Worm (Caenorhabditis elegans) whole organism, midembryonic: Measurements from ENCODE around the gene T13G4.4.

Experiments used
- cog-1 ChIP-seq: sonication (generic microtip); optimal IDR thresholded peaks from 2 replicates; lab custom pipeline; 2016; ENCODE audit warnings: missing genetic modification characterization, missing compliant biosample characterization
- flt-1 ChIP-seq: fragments of 200-800 bp; sonication (Bioruptor generic); IDR thresholded peaks from 2 replicates; pipeline ENCODE4 v1.3.6; 2022; ENCODE audit warnings: missing genetic modification characterization, missing compliant biosample characterization
- ref-1 ChIP-seq: fragments of 200-800 bp; sonication (Bioruptor generic); conservative IDR thresholded peaks from 2 replicates; pipeline ENCODE4 v1.3.6; 2022; ENCODE audit warnings: missing genetic modification reagents, missing genetic modification characterization, missing compliant biosample characterization
- ztf-29 ChIP-seq: fragments of 200-800 bp; sonication (Bioruptor generic); IDR thresholded peaks from 2 replicates; pipeline ENCODE4 v1.3.6; 2022; ENCODE audit warnings: missing genetic modification reagents, missing genetic modification characterization, missing compliant biosample characterization

DNA sequence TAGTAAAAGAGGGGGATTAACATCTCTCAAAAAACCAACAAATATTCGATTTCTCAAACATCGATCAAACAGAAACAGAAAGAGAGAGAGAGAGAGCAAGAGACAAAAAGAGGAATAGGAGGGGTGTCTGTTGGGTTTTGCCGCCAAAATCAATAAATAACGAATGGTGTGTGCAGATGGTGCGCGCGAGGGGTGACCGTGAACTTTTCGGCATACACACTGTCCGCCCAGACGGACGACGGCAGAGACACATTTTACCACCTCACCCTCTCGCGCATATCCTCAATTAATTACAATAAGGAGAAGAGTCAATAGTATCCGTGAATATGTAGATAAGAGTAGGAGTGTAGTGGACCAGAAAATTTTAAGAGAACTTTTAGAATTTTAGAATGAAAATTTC lies 30.9 kb upstream of the T13G4.4 start:
- TF ChIP-seq ztf-29 (GFP tag; lab: Robert Waterston, UW) = no peak
- no peak for TF ChIP-seq ref-1
- TF ChIP-seq flt-1 = no peak
- TF ChIP-seq cog-1 (tag; lab: Kevin White, UChicago) = no peak
